Fruit fly (Drosophila melanogaster): ENCODE measurements around the gene Rsf1.

Rsf1 gene

dm6 chr2L:10255725-10256158, 7.6 kb downstream of the Rsf1 start, which contains the start of gene CG5676:
TSS of gene CG5676 (minus strand) at chr2L:10255891.
- TF ChIP-seq CG8290 (GFP tag; optimal IDR thresholded peaks at IDR 0.05): peak; percentile 14
- no peak for TF ChIP-seq CG8290 (tag; optimal IDR thresholded peaks at IDR 0.05)
- peak; percentile 4 for TF ChIP-seq nom (GFP tag; optimal IDR thresholded peaks at IDR 0.05)
- peak; percentile 19 for TF ChIP-seq Fer1 (GFP tag; optimal IDR thresholded peaks at IDR 0.05)
- no peak for TF ChIP-seq sqz (GFP tag; optimal IDR thresholded peaks at IDR 0.05)
- TF ChIP-seq CG1024 (GFP tag; IDR thresholded peaks at IDR 0.05): peak; percentile 90
- TF ChIP-seq Antp (GFP tag; optimal IDR thresholded peaks at IDR 0.05): no peak
- no peak for TF ChIP-seq CG11504 (tag; optimal IDR thresholded peaks at IDR 0.05)
- TF ChIP-seq CG1602 (GFP tag; optimal IDR thresholded peaks at IDR 0.05): no peak
- TF ChIP-seq CG30020 (tag; optimal IDR thresholded peaks at IDR 0.05): peak; percentile 99
- TF ChIP-seq Hey (tag; optimal IDR thresholded peaks at IDR 0.05): no peak
- TF ChIP-seq btn (GFP tag; optimal IDR thresholded peaks at IDR 0.05): no peak
- TF ChIP-seq Med (GFP tag): peak; percentile 59
- no peak for TF ChIP-seq CG2129 (GFP tag; IDR thresholded peaks at IDR 0.05; ENCODE audit: partially characterized antibody)
- TF ChIP-seq Ets97D (GFP tag; optimal IDR thresholded peaks at IDR 0.05): peak; percentile 26
- TF ChIP-seq Atf6 (GFP tag; IDR thresholded peaks at IDR 0.05): no peak
- peak; percentile 44 for TF ChIP-seq CG14710 (tag; optimal IDR thresholded peaks at IDR 0.05)
- no peak for TF ChIP-seq tup (GFP tag; optimal IDR thresholded peaks at IDR 0.05)
- no peak for TF ChIP-seq Sin3A (optimal IDR thresholded peaks at IDR 0.05)
- peak; percentile 39 for TF ChIP-seq gfzf (GFP tag; optimal IDR thresholded peaks at IDR 0.05)
- peak; percentile 26 for TF ChIP-seq phol (tag; optimal IDR thresholded peaks at IDR 0.05)
- TF ChIP-seq CG10267 (tag; optimal IDR thresholded peaks at IDR 0.05): peak; percentile 17
- TF ChIP-seq CG3847 (GFP tag; IDR thresholded peaks at IDR 0.05): no peak
- peak; percentile 11 for TF ChIP-seq nerfin-1 (tag; optimal IDR thresholded peaks at IDR 0.05)
- no peak for TF ChIP-seq repo (GFP tag; optimal IDR thresholded peaks at IDR 0.05)
- TF ChIP-seq CG3726 (GFP tag; IDR thresholded peaks at IDR 0.05): no peak
- TF ChIP-seq p53 (GFP tag; optimal IDR thresholded peaks at IDR 0.05): no peak
- peak; percentile 25 for TF ChIP-seq Dp (GFP tag; optimal IDR thresholded peaks at IDR 0.05)
- no peak for TF ChIP-seq Xrp1 (GFP tag; IDR thresholded peaks at IDR 0.05)
- no peak for TF ChIP-seq CG6854 (GFP tag; optimal IDR thresholded peaks at IDR 0.05)
- no peak for TF ChIP-seq dati (GFP tag; IDR thresholded peaks at IDR 0.05)
- TF ChIP-seq CG4617 (GFP tag; optimal IDR thresholded peaks at IDR 0.05; ENCODE audit: borderline replicate concordance): peak; percentile 15
- no peak for TF ChIP-seq CG11456 (GFP tag; IDR thresholded peaks at IDR 0.05)
- no peak for TF ChIP-seq CG13894 (tag; optimal IDR thresholded peaks at IDR 0.05)
- no peak for TF ChIP-seq unc-4 (GFP tag; IDR thresholded peaks at IDR 0.05; ENCODE audit: partially characterized antibody)
- TF ChIP-seq PHDP (tag; optimal IDR thresholded peaks at IDR 0.05): no peak
- TF ChIP-seq CG32767 (GFP tag; IDR thresholded peaks at IDR 0.05): no peak
- TF ChIP-seq Sry-δ (GFP tag; optimal IDR thresholded peaks at IDR 0.05): peak; percentile 38
- TF ChIP-seq CG8089 (GFP tag; optimal IDR thresholded peaks at IDR 0.05): no peak
- no peak for TF ChIP-seq CG14860 (GFP tag; IDR thresholded peaks at IDR 0.05; ENCODE audit: partially characterized antibody)
- peak; percentile 50; the same call in 1 of the 3 replicates for TF ChIP-seq row (GFP tag; IDR thresholded peaks at IDR 0.05)
- no peak for TF ChIP-seq CG10959 (GFP tag; IDR thresholded peaks at IDR 0.05)
- no peak for TF ChIP-seq Jarid2 (GFP tag; optimal IDR thresholded peaks at IDR 0.05)
- no peak for TF ChIP-seq Xbp1 (GFP tag; optimal IDR thresholded peaks at IDR 0.05)
- TF ChIP-seq lmd (GFP tag; IDR thresholded peaks at IDR 0.05): no peak
- no peak for TF ChIP-seq gsb-n (tag; optimal IDR thresholded peaks at IDR 0.05)
- TF ChIP-seq Sox100B (GFP tag; optimal IDR thresholded peaks at IDR 0.05): no peak
- TF ChIP-seq Dek (tag; optimal IDR thresholded peaks at IDR 0.05): no peak
- TF ChIP-seq disco-r (GFP tag; optimal IDR thresholded peaks at IDR 0.05): no peak
- peak; percentile 86 for TF ChIP-seq CG17802 (tag; optimal IDR thresholded peaks at IDR 0.05)
- peak; percentile 57 for TF ChIP-seq CG12659 (GFP tag; optimal IDR thresholded peaks at IDR 0.05)
- TF ChIP-seq CG17912 (GFP tag; optimal IDR thresholded peaks at IDR 0.05): no peak

Measured in whole organism, embryonic.